Worm (Caenorhabditis elegans) whole organism, L2 larva: ENCODE measurements around the gene F10D7.4.

Experiments
- Y55F3AM.14 ChIP-seq: fragments of 200-800 bp; sonication (Bioruptor generic); optimal IDR thresholded peaks from 2 replicates; lab custom pipeline; 2018; ENCODE audit warnings: mild to moderate bottlenecking, missing genetic modification characterization, missing compliant biosample characterization
- ama-1 ChIP-seq: fragments of 150-350 bp; optimal IDR thresholded peaks from 2 replicates; lab custom pipeline; 2018; ENCODE audit warnings: inconsistent platforms
- ceh-82 ChIP-seq: fragments of 150-350 bp; optimal IDR thresholded peaks from 2 replicates; lab custom pipeline; 2014; ENCODE audit warnings: missing biosample characterization, missing genetic modification characterization
- gmeb-1 ChIP-seq: fragments of 150-350 bp; optimal IDR thresholded peaks from 2 replicates; lab custom pipeline; 2014; ENCODE audit warnings: missing biosample characterization, missing genetic modification characterization
- lin-11 ChIP-seq: fragments of 150-350 bp; sonication (generic microtip); optimal IDR thresholded peaks from 2 replicates; lab custom pipeline; 2014; ENCODE audit warnings: missing biosample characterization, missing genetic modification characterization, inconsistent platforms, mixed read lengths
- lin-13 ChIP-seq: fragments of 150-350 bp; optimal IDR thresholded peaks from 2 replicates; lab custom pipeline; 2014; ENCODE audit warnings: missing biosample characterization, missing genetic modification reagents, missing genetic modification characterization
- mdl-1 ChIP-seq, 2 experiments: fragments of 150-350 bp in 1 of 2; sonication (generic microtip) in 1 of 2; optimal IDR thresholded peaks; 2 replicates each; lab custom pipeline; 2017; ENCODE audit warnings: missing biosample characterization in 2 of 2, missing genetic modification characterization in 2 of 2
- unc-62 ChIP-seq: fragments of 150-350 bp; optimal IDR thresholded peaks from 2 replicates; lab custom pipeline; 2014; ENCODE audit warnings: missing biosample characterization, missing genetic modification reagents, missing genetic modification characterization
- ztf-11 ChIP-seq: sonication (generic microtip); optimal IDR thresholded peaks from 2 replicates; lab custom pipeline; 2017; ENCODE audit warnings: missing biosample characterization, missing genetic modification characterization
- ztf-4 ChIP-seq: fragments of 150-350 bp; optimal IDR thresholded peaks from 2 replicates; lab custom pipeline; 2014; ENCODE audit warnings: missing biosample characterization, missing genetic modification characterization

DNA sequence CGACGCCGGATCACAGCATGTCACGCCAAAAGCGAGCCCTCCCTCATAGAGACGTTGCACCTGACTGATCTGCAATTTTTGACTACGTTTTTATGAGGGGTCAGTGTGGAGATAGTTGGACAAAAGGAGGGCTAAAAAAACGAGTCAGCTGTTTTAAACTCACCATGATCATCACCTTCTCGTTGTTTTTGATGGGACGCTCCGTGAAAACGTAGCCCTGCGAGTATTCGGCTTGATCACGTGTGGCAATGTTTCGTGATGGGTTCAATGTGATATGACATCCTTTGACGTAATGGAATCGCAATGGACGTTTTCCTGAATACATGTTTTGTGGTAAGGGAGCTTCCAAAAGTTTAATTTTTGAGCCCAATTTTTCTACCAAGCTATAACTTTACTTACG lies 3.2 kb upstream of the F10D7.4 start:
- no peak for TF ChIP-seq ama-1 (lab: Kevin White, UChicago)
- no peak for TF ChIP-seq gmeb-1
- TF ChIP-seq lin-11 (tag; lab: Kevin White, UChicago) = no peak
- TF ChIP-seq mdl-1 (tag; optimal IDR thresholded peaks at IDR 0.05; lab: Kevin White, UChicago) = no peak
- no peak for TF ChIP-seq Y55F3AM.14
- TF ChIP-seq ztf-11 (tag; lab: Kevin White, UChicago) = no peak
- no peak for TF ChIP-seq ceh-82
- no peak for TF ChIP-seq unc-62 (GFP tag; lab: Kevin White, UChicago)
- TF ChIP-seq lin-13 (GFP tag; lab: Kevin White, UChicago) = no peak
- no peak for TF ChIP-seq ztf-4 (tag; lab: Kevin White, UChicago)
